Worm (Caenorhabditis elegans) whole organism, L3 larva: ENCODE measurements around the gene F52H2.5.

Experiments
- aly-2 ChIP-seq: fragments of 150-350 bp; optimal IDR thresholded peaks from 2 replicates; lab custom pipeline; 2014; ENCODE audit warnings: missing biosample characterization, missing genetic modification characterization
- ama-1 ChIP-seq: fragments of 150-350 bp; optimal IDR thresholded peaks from 2 replicates; lab custom pipeline; 2018
- ceh-16 ChIP-seq: sonication (generic microtip); optimal IDR thresholded peaks from 2 replicates; lab custom pipeline; 2017; ENCODE audit warnings: missing biosample characterization, missing genetic modification characterization
- ceh-28 ChIP-seq: fragments of 150-350 bp; optimal IDR thresholded peaks from 2 replicates; lab custom pipeline; 2014; ENCODE audit warnings: missing biosample characterization, missing genetic modification reagents, missing genetic modification characterization
- ceh-82 ChIP-seq: fragments of 150-350 bp; optimal IDR thresholded peaks from 2 replicates; lab custom pipeline; 2014; ENCODE audit warnings: missing biosample characterization, missing genetic modification characterization
- daf-12 ChIP-seq: fragments of 150-350 bp; optimal IDR thresholded peaks from 2 replicates; lab custom pipeline; 2014; ENCODE audit warnings: missing biosample characterization, missing genetic modification reagents, missing genetic modification characterization
- egl-27 ChIP-seq: sonication (generic microtip); optimal IDR thresholded peaks from 4 replicates; lab custom pipeline; 2017; ENCODE audit warnings: missing biosample characterization, missing genetic modification reagents, missing genetic modification characterization
- egl-5 ChIP-seq: fragments of 150-350 bp; optimal IDR thresholded peaks from 2 replicates; lab custom pipeline; 2017; ENCODE audit warnings: missing biosample characterization, missing genetic modification reagents, missing genetic modification characterization, inconsistent platforms
- elt-1 ChIP-seq: fragments of 150-350 bp; optimal IDR thresholded peaks from 2 replicates; lab custom pipeline; 2014; ENCODE audit warnings: missing biosample characterization, missing genetic modification characterization
- elt-2 ChIP-seq: sonication (generic microtip); optimal IDR thresholded peaks from 2 replicates; lab custom pipeline; 2016; ENCODE audit warnings: missing genetic modification reagents, mild to moderate bottlenecking, missing genetic modification characterization, missing compliant biosample characterization
- elt-3 ChIP-seq, 3 experiments: fragments of 150-350 bp in 1 of 3; sonication (generic microtip) in 2 of 3; optimal IDR thresholded peaks; 2 replicates in 2 of 3; 4 replicates in 1 of 3; lab custom pipeline; 2014 to 2017; ENCODE audit warnings: missing biosample characterization in 3 of 3, missing genetic modification characterization in 3 of 3
- fos-1 ChIP-seq: fragments of 150-350 bp; optimal IDR thresholded peaks from 2 replicates; lab custom pipeline; 2014; ENCODE audit warnings: missing biosample characterization, missing genetic modification characterization
- hmg-11 ChIP-seq: sonication (generic microtip); optimal IDR thresholded peaks from 2 replicates; lab custom pipeline; 2016; ENCODE audit warnings: missing genetic modification characterization, missing compliant biosample characterization
- jun-1 ChIP-seq: fragments of 150-350 bp; optimal IDR thresholded peaks from 2 replicates; lab custom pipeline; 2014; ENCODE audit warnings: missing biosample characterization, missing genetic modification reagents, missing genetic modification characterization
- lin-15B ChIP-seq: fragments of 150-350 bp; optimal IDR thresholded peaks from 2 replicates; lab custom pipeline; 2014; ENCODE audit warnings: missing biosample characterization, missing genetic modification characterization
- lin-39 ChIP-seq: fragments of 150-350 bp; optimal IDR thresholded peaks from 2 replicates; lab custom pipeline; 2018; ENCODE audit warnings: missing biosample characterization, missing genetic modification reagents, missing genetic modification characterization
- mdl-1 ChIP-seq: fragments of 150-350 bp; optimal IDR thresholded peaks from 2 replicates; lab custom pipeline; 2014; ENCODE audit warnings: missing biosample characterization, missing genetic modification characterization
- nfya-1 ChIP-seq: sonication (generic microtip); optimal IDR thresholded peaks from 2 replicates; lab custom pipeline; 2017; ENCODE audit warnings: missing genetic modification characterization, mild to moderate bottlenecking, missing compliant biosample characterization, antibody characterized with exemption, moderate library complexity; ENCODE audit not compliant: insufficient read depth
- nhr-11 ChIP-seq: fragments of 150-350 bp; optimal IDR thresholded peaks from 2 replicates; lab custom pipeline; 2014; ENCODE audit warnings: missing biosample characterization, missing genetic modification characterization
- nhr-12 ChIP-seq: fragments of 150-350 bp; optimal IDR thresholded peaks from 2 replicates; lab custom pipeline; 2014; ENCODE audit warnings: missing biosample characterization, missing genetic modification characterization
- nhr-25 ChIP-seq: sonication (generic microtip); optimal IDR thresholded peaks from 2 replicates; lab custom pipeline; 2017; ENCODE audit warnings: missing biosample characterization, missing genetic modification characterization
- nhr-28 ChIP-seq: fragments of 150-350 bp; optimal IDR thresholded peaks from 2 replicates; lab custom pipeline; 2014; ENCODE audit warnings: missing biosample characterization, missing genetic modification characterization
- pha-4 ChIP-seq: fragments of 150-350 bp; optimal IDR thresholded peaks from 2 replicates; lab custom pipeline; 2014; ENCODE audit warnings: missing biosample characterization, missing genetic modification reagents, missing genetic modification characterization
- pqm-1 ChIP-seq: fragments of 150-350 bp; optimal IDR thresholded peaks from 2 replicates; lab custom pipeline; 2017; ENCODE audit warnings: missing biosample characterization, missing genetic modification characterization, inconsistent platforms
- sea-2 ChIP-seq: fragments of 150-350 bp; sonication (generic microtip); optimal IDR thresholded peaks from 4 replicates; lab custom pipeline; 2014; ENCODE audit warnings: missing biosample characterization, missing genetic modification reagents, missing genetic modification characterization
- skn-1 ChIP-seq: fragments of 150-350 bp; optimal IDR thresholded peaks from 2 replicates; lab custom pipeline; 2014; ENCODE audit warnings: missing biosample characterization, missing genetic modification characterization
- unc-62 ChIP-seq: fragments of 150-350 bp; sonication (generic microtip); optimal IDR thresholded peaks from 4 replicates; lab custom pipeline; 2014; ENCODE audit warnings: missing biosample characterization, missing genetic modification reagents, missing genetic modification characterization
- ztf-11 ChIP-seq: fragments of 150-350 bp; optimal IDR thresholded peaks from 2 replicates; lab custom pipeline; 2014; ENCODE audit warnings: missing biosample characterization, missing genetic modification characterization
- ztf-4 ChIP-seq: fragments of 150-350 bp; optimal IDR thresholded peaks from 2 replicates; lab custom pipeline; 2014; ENCODE audit warnings: missing biosample characterization, missing genetic modification characterization

Gene F52H2.5

ce11 chrX:2581828-2582589 lies 22.1 kb upstream of the F52H2.5 start:
- TF ChIP-seq unc-62 (GFP tag; lab: Kevin White, UChicago) (no peak), nhr-12 (tag; lab: Kevin White, UChicago) (no peak), hmg-11 (peak; percentile 35), elt-1 (tag; lab: Kevin White, UChicago) (no peak), ceh-82 (tag; lab: Kevin White, UChicago) (no peak), sea-2 (GFP tag; lab: Kevin White, UChicago) (no peak), fos-1 (no peak), nhr-25 (tag; lab: Kevin White, UChicago) (peak; percentile 41), egl-5 (tag; lab: Kevin White, UChicago) (no peak), elt-2 (tag; lab: Kevin White, UChicago) (no peak), ceh-28 (tag; lab: Kevin White, UChicago) (no peak)

DNA sequence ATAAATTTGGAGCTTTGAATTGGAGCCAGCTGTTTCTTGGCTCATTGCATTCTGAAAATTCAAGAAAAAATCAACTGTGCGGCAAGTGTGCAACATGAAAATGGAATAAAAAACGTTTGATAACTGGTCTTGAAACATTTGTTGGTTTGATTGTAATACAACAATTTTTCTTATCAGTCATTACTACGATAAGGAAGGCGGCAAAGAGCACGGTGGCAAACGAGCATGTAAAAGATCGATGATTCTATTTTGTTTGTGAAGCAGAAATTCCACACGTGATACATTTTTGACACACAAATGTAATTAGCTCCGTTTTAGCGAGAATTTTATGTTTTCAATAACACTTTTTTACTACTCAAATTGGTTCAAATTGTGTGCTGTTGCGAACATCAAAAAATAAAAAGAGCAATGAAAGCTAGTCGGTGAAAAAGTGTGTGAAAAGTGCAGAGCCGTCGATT lies 20.7 kb upstream of the F52H2.5 start, which contains the start of gene H01M10.1:
Gene H01M10.1, minus strand, starts transcription at position 51 of the 458 bp plus-strand sequence.
- no peak for TF ChIP-seq egl-5 (tag; lab: Kevin White, UChicago)
- TF ChIP-seq ceh-16 (tag; lab: Kevin White, UChicago) = no peak
- TF ChIP-seq elt-2 (tag; lab: Kevin White, UChicago) = peak; percentile 96
- peak; percentile 58 for TF ChIP-seq pha-4 (tag; lab: Kevin White, UChicago)
- peak; percentile 72 for TF ChIP-seq pqm-1 (tag; lab: Kevin White, UChicago)
- no peak for TF ChIP-seq nhr-12 (tag; lab: Kevin White, UChicago)
- TF ChIP-seq jun-1 (tag; lab: Kevin White, UChicago) = peak; percentile 74
- TF ChIP-seq, all 47 proteins: peak for 4

DNA sequence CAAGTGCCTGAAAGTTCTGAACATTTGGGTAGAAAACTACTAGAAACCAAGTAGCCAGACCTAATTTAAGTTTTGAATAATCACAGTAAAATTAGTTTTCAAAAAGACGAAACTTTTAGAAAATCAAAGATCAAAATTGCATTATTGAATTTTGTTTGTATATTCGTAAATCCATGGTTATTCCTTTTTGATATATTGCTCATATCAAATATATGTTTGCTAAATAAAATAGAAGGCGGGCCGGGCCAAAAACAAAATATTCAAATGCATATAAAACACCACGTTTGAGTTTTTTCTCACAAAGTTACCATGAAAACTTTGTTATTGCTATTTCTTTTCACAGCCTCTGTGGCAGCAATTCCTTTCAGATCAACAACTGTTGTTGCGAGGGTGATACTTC lies 17.6 kb upstream of the F52H2.5 start, which contains the start of gene ttr-42:
Gene ttr-42, plus strand, starts transcription at position 301 of the 400 bp plus-strand sequence.
- TF ChIP-seq nhr-28 (tag; lab: Kevin White, UChicago) = no peak
- TF ChIP-seq nhr-25 (tag; lab: Kevin White, UChicago) = no peak
- no peak for TF ChIP-seq fos-1
- no peak for TF ChIP-seq sea-2 (GFP tag; lab: Kevin White, UChicago)
- no peak for TF ChIP-seq ama-1 (lab: Kevin White, UChicago)
- no peak for TF ChIP-seq hmg-11
- TF ChIP-seq elt-3 (tag; optimal IDR thresholded peaks at IDR 0.05; lab: Kevin White, UChicago) = no peak

DNA sequence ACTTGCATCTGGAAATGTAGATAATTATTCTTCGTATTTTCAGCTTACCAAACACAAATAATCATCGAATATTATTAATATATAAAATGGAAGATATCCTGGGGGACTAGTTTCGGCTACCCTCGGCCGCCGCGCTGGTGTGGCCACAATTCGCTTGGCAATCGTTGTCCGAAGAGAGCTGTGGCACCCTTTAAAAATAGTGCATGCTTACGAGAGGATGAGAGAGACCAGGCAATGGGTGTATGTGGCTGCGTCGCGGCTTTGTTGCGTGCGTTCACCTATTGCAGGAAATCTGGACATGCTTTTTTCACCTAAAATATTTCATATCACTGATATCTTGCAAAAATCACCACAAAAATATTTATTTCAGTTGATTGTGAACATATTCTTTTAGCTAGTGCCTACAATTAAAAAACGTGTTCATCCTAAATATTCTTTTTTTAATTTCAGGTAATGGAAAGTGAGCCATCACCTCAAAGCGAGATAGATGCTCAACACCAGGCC lies 12.8 kb upstream of the F52H2.5 start, which contains the start of the genes ccd-5 and F52H2.1:
Gene ccd-5, minus strand, starts transcription at position 8 of the 504 bp plus-strand sequence.
Gene F52H2.1, plus strand, starts transcription at position 454 of the 504 bp plus-strand sequence.
- TF ChIP-seq nfya-1 (tag; lab: Kevin White, UChicago) (peak; percentile 58), ztf-4 (tag; lab: Kevin White, UChicago) (no peak), aly-2 (tag; lab: Kevin White, UChicago) (no peak), elt-1 (tag; lab: Kevin White, UChicago) (no peak), hmg-11 (peak; percentile 66), daf-12 (no peak), mdl-1 (tag; lab: Kevin White, UChicago) (no peak), ztf-11 (tag; lab: Kevin White, UChicago) (no peak), nhr-11 (no peak), egl-5 (tag; lab: Kevin White, UChicago) (no peak), lin-39 (peak; percentile 60), ama-1 (lab: Kevin White, UChicago) (no peak)

DNA sequence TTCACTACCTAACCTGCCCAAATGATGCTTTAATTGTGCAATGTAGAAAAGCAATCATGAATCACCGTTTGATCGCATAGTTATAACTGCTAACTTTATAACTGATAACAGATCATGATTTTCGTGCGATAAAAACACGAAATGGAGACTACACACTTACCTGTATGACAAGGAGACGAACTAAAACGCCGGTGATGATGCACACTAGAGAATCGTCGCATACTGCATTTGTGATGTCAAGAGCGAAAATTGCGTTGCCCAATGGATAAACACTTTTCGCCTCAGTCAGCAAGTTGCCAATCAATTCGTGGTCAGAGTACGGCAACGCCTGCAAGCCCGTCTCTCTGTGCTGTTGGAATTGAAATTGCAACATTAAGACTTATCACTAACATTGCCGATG lies 9.2 kb upstream of the F52H2.5 start:
- TF ChIP-seq elt-2 (tag; lab: Kevin White, UChicago) (peak; percentile 98), skn-1 (tag; lab: Kevin White, UChicago) (peak; percentile 57), jun-1 (tag; lab: Kevin White, UChicago) (peak; percentile 78), lin-15B (tag; lab: Kevin White, UChicago) (no peak), egl-27 (tag; lab: Kevin White, UChicago) (peak; percentile 31), ceh-28 (tag; lab: Kevin White, UChicago) (peak; percentile 23), sea-2 (GFP tag; lab: Kevin White, UChicago) (no peak), pqm-1 (tag; lab: Kevin White, UChicago) (peak; percentile 98)
